Worm (Caenorhabditis elegans): ENCODE data around the gene Y116F11B.8.
A peak's percentile ranks its signal among the peaks of the same experiment; 100 is the strongest.

Gene Y116F11B.8

ce11 chrV:19830815-19831214 lies 26.6 kb upstream of the Y116F11B.8 start, which contains the start of gene pcp-4:
pcp-4 (minus strand) TSS chrV:19831011.
- TF ChIP-seq elt-4 (tag; optimal IDR thresholded peaks at IDR 0.05) (no peak), ceh-45 (GFP tag; IDR thresholded peaks at IDR 0.05) (no peak), pag-3 (tag; optimal IDR thresholded peaks at IDR 0.05; ENCODE audit: borderline replicate concordance) (no peak), tbx-7 (tag; optimal IDR thresholded peaks at IDR 0.05) (no peak), nhr-232 (tag; optimal IDR thresholded peaks at IDR 0.05) (no peak), lim-6 (tag; optimal IDR thresholded peaks at IDR 0.05) (no peak), ceh-2 (tag; optimal IDR thresholded peaks at IDR 0.05) (no peak), pqm-1 (tag; optimal IDR thresholded peaks at IDR 0.05) (no peak), ceh-48 (tag; optimal IDR thresholded peaks at IDR 0.05) (no peak), ceh-24 (tag; optimal IDR thresholded peaks at IDR 0.05) (no peak)

- no peak for TF ChIP-seq elt-2 (tag; optimal IDR thresholded peaks at IDR 0.05)
- TF ChIP-seq ama-1 (optimal IDR thresholded peaks at IDR 0.05) = no peak
- TF ChIP-seq pha-4 (tag; optimal IDR thresholded peaks at IDR 0.05) = no peak
- no peak for TF ChIP-seq ceh-48 (tag; optimal IDR thresholded peaks at IDR 0.05)
- no peak for TF ChIP-seq sox-4 (tag; optimal IDR thresholded peaks at IDR 0.05)
- TF ChIP-seq K02D7.2 (tag; optimal IDR thresholded peaks at IDR 0.05) = no peak
Measured at ce11 chrV:19831588-19831987, 25.8 kb upstream of the Y116F11B.8 start.

ce11 chrV:19836142-19836541 lies 21.3 kb upstream of the Y116F11B.8 start, which contains the start of gene srw-38:
srw-38 (plus strand) TSS chrV:19836442.
- TF ChIP-seq tbx-7 (tag; optimal IDR thresholded peaks at IDR 0.05) (no peak), ceh-31 (tag; optimal IDR thresholded peaks at IDR 0.05) (no peak), ceh-2 (tag; optimal IDR thresholded peaks at IDR 0.05) (no peak), ceh-30 (tag; optimal IDR thresholded peaks at IDR 0.05) (no peak), dmd-4 (tag; optimal IDR thresholded peaks at IDR 0.05; ENCODE audit: borderline replicate concordance) (no peak), rnt-1 (tag; optimal IDR thresholded peaks at IDR 0.05) (no peak)

ce11 chrV:19845927-19846845 lies 11.2 kb upstream of the Y116F11B.8 start, which contains the start of gene Y116F11B.6:
Y116F11B.6 (minus strand) TSS chrV:19845977.
- TF ChIP-seq sox-2 (GFP tag; IDR thresholded peaks at IDR 0.05) = no peak
- peak; percentile 55 for TF ChIP-seq elt-2 (tag; optimal IDR thresholded peaks at IDR 0.05)

- TF ChIP-seq unc-55 (GFP tag; optimal IDR thresholded peaks at IDR 0.05) (no peak), hlh-13 (GFP tag; optimal IDR thresholded peaks at IDR 0.05) (no peak), ama-1 (optimal IDR thresholded peaks at IDR 0.05) (no peak), pros-1 (tag; optimal IDR thresholded peaks at IDR 0.05) (no peak), ref-2 (tag; optimal IDR thresholded peaks at IDR 0.05) (no peak), ceh-18 (tag; optimal IDR thresholded peaks at IDR 0.05) (no peak), zip-5 (tag; optimal IDR thresholded peaks at IDR 0.05) (no peak), T23F11.4 (GFP tag; optimal IDR thresholded peaks at IDR 0.05) (no peak), pax-1 (tag; optimal IDR thresholded peaks at IDR 0.05) (no peak), C38D4.7 (GFP tag; optimal IDR thresholded peaks at IDR 0.05) (no peak), pha-2 (tag; optimal IDR thresholded peaks at IDR 0.05) (no peak), dmd-4 (tag; optimal IDR thresholded peaks at IDR 0.05; ENCODE audit: borderline replicate concordance) (no peak), ceh-19 (GFP tag; optimal IDR thresholded peaks at IDR 0.05) (no peak), mec-3 (tag; optimal IDR thresholded peaks at IDR 0.05; ENCODE audit: borderline replicate concordance) (no peak), ttx-3 (tag; optimal IDR thresholded peaks at IDR 0.05) (no peak)
Measured at ce11 chrV:19848014-19848413, 9.4 kb upstream of the Y116F11B.8 start, which contains the start of gene Y116F11B.7. Y116F11B.7 (plus strand) TSS chrV:19848314.

Measured in whole organism, late embryonic.